Worm (Caenorhabditis elegans): ENCODE data around the gene T09B9.4.

The T09B9.4 gene

ce11 chrX:9807377-9808048 lies 33.4 kb upstream of the T09B9.4 start, which contains the start of gene lgc-47:
TSS of gene lgc-47 (minus strand) at chrX:9807662.
- no peak for TF ChIP-seq alr-1 (tag; optimal IDR thresholded peaks at IDR 0.05)
- TF ChIP-seq blmp-1 (tag; optimal IDR thresholded peaks at IDR 0.05; ENCODE audit: insufficient read depth): no peak
- TF ChIP-seq zag-1 (tag; optimal IDR thresholded peaks at IDR 0.05): no peak
- no peak for TF ChIP-seq lin-39 (tag; optimal IDR thresholded peaks at IDR 0.05)
- TF ChIP-seq nhr-6 (tag; optimal IDR thresholded peaks at IDR 0.05): no peak
- TF ChIP-seq sma-3 (GFP tag; optimal IDR thresholded peaks at IDR 0.05): no peak
- TF ChIP-seq elt-3 (tag; optimal IDR thresholded peaks at IDR 0.05): no peak
- no peak for TF ChIP-seq lsy-2 (tag; optimal IDR thresholded peaks at IDR 0.05)
- no peak for TF ChIP-seq R02D3.7 (tag; optimal IDR thresholded peaks at IDR 0.05)
- TF ChIP-seq mbf-1 (tag; optimal IDR thresholded peaks at IDR 0.05): no peak

DNA sequence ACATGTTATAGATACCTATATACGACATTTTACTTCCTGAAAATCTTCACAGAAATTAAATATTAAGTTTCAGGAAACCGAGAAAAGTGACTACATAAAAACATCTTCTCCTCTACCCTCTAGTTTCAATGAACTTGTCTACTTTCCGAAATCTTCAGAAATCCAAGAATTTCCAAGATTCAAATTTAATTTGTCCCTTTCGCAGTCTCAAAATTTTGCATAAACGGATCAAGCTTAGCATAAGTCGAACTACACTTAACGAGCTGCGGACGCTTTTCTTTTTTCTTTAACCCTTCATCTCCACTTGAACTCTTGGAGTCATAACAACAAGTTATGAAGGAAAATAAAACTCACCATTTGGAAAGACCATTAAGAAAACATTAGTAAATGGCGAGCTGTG lies 31.3 kb upstream of the T09B9.4 start:
- TF ChIP-seq mdl-1 (tag; optimal IDR thresholded peaks at IDR 0.05): no peak
- TF ChIP-seq sma-9 (GFP tag; optimal IDR thresholded peaks at IDR 0.05): peak; percentile 8
- TF ChIP-seq sma-9 (tag; optimal IDR thresholded peaks at IDR 0.05): no peak
- TF ChIP-seq skn-1 (tag; optimal IDR thresholded peaks at IDR 0.05): no peak
- no peak for TF ChIP-seq nhr-129 (tag; optimal IDR thresholded peaks at IDR 0.05)
- no peak for TF ChIP-seq lsy-2 (tag; optimal IDR thresholded peaks at IDR 0.05)

DNA sequence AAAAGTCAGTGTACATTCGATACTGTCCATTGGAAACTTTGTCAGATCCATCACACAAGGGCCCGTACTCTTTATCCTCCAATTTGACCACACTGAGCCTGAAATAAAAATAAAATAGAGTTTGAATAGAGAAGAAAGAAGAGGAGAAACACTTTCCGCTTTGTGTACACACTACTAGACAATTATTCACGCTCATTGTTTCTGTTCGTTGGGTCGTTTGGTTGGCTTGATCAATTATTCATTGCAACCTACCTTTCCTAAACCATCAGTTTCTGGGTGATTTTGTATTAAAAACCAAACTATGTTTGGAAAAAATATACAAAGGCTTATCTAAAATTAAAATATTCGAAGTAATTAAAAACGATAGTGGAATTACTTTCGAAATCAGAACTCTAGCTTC lies 30.6 kb upstream of the T09B9.4 start:
- TF ChIP-seq lin-13 (GFP tag; optimal IDR thresholded peaks at IDR 0.05) (no peak), nhr-21 (tag; optimal IDR thresholded peaks at IDR 0.05) (no peak), nhr-11 (tag; optimal IDR thresholded peaks at IDR 0.05) (no peak), mbf-1 (tag; optimal IDR thresholded peaks at IDR 0.05) (no peak), peb-1 (tag; optimal IDR thresholded peaks at IDR 0.05) (no peak), ztf-1 (GFP tag; conservative IDR thresholded peaks at IDR 0.05) (no peak), lin-39 (tag; optimal IDR thresholded peaks at IDR 0.05) (no peak), nhr-23 (tag; optimal IDR thresholded peaks at IDR 0.05) (no peak)

ce11 chrX:9803603-9804002 lies 29.5 kb upstream of the T09B9.4 start:
- TF ChIP-seq sma-9 (GFP tag; optimal IDR thresholded peaks at IDR 0.05) (peak; percentile 60), sma-9 (tag; optimal IDR thresholded peaks at IDR 0.05) (no peak), ceh-82 (tag; optimal IDR thresholded peaks at IDR 0.05) (no peak)

ce11 chrX:9798530-9798929 lies 24.4 kb upstream of the T09B9.4 start, which contains the start of gene F36G3.3:
TSS of gene F36G3.3 (plus strand) at chrX:9798835.
- peak; percentile 11 for TF ChIP-seq C34F6.9 (tag; optimal IDR thresholded peaks at IDR 0.05)
- TF ChIP-seq nhr-6 (tag; optimal IDR thresholded peaks at IDR 0.05): no peak
- peak; percentile 31 for TF ChIP-seq unc-55 (GFP tag; optimal IDR thresholded peaks at IDR 0.05)

ce11 chrX:9796063-9796462 lies 21.9 kb upstream of the T09B9.4 start:
- TF ChIP-seq elt-3 (tag; optimal IDR thresholded peaks at IDR 0.05): no peak
- TF ChIP-seq lin-11 (tag; optimal IDR thresholded peaks at IDR 0.05): no peak
- TF ChIP-seq egl-27 (tag; optimal IDR thresholded peaks at IDR 0.05): no peak
- TF ChIP-seq elt-1 (tag; optimal IDR thresholded peaks at IDR 0.05): no peak

ce11 chrX:9795579-9795978 lies 21.4 kb upstream of the T09B9.4 start:
- no peak for TF ChIP-seq nhr-77 (tag; optimal IDR thresholded peaks at IDR 0.05)
- peak; percentile 30 for TF ChIP-seq fos-1 (tag; optimal IDR thresholded peaks at IDR 0.05)

DNA sequence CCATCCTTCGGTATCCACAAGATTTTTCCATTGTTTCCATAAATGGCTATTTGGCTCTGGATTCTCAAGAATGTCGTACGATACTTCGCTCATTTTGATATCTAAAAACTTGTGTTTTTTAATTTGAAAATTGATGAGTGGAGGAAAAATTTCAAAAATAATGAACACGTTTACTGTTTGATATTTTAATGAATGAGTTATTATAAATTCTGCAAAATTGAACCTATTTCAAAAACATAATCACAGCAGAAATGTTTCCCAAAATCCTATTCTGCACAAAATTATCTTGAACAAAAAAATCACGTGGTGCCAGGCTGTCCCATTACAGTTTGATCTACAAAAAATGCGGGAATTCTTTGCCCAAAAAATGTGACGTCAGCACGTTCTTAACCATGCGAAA lies 20.0 kb upstream of the T09B9.4 start, which contains the start of gene F36G3.2:
Gene F36G3.2 (minus strand): TSS at position 101 of the 400 bp plus-strand sequence.
- TF ChIP-seq C34F6.9 (tag; optimal IDR thresholded peaks at IDR 0.05) (no peak), nhr-129 (tag; optimal IDR thresholded peaks at IDR 0.05) (no peak), elt-3 (tag; optimal IDR thresholded peaks at IDR 0.05) (no peak), nhr-21 (tag; optimal IDR thresholded peaks at IDR 0.05) (no peak), ztf-4 (tag; optimal IDR thresholded peaks at IDR 0.05) (no peak), lin-11 (tag; optimal IDR thresholded peaks at IDR 0.05) (no peak), nhr-237 (tag; optimal IDR thresholded peaks at IDR 0.05) (no peak), peb-1 (tag; optimal IDR thresholded peaks at IDR 0.05) (no peak), nhr-23 (tag; optimal IDR thresholded peaks at IDR 0.05) (no peak), gmeb-1 (tag; optimal IDR thresholded peaks at IDR 0.05) (no peak), crh-2 (tag; optimal IDR thresholded peaks at IDR 0.05) (no peak), nhr-12 (tag; optimal IDR thresholded peaks at IDR 0.05) (no peak), ztf-1 (GFP tag; conservative IDR thresholded peaks at IDR 0.05) (no peak), nhr-10 (tag; optimal IDR thresholded peaks at IDR 0.05) (no peak), aly-2 (tag; optimal IDR thresholded peaks at IDR 0.05) (no peak), unc-55 (GFP tag; optimal IDR thresholded peaks at IDR 0.05) (no peak), mbf-1 (tag; optimal IDR thresholded peaks at IDR 0.05) (no peak), elt-1 (tag; optimal IDR thresholded peaks at IDR 0.05) (no peak), unc-39 (tag; optimal IDR thresholded peaks at IDR 0.05) (no peak), F13H6.1 (tag; optimal IDR thresholded peaks at IDR 0.05) (no peak)

Data from whole organism, L2 larva.